Fruit fly (Drosophila melanogaster) whole organism, adult: ENCODE measurements around the gene frtz.

Experiments used
- CG11617 ChIP-seq: fragments of 200-800 bp; sonication (Bioruptor generic); optimal IDR thresholded peaks from 2 replicates; lab custom pipeline; 2017; ENCODE audit warnings: mild to moderate bottlenecking, missing biosample characterization, missing genetic modification reagents, missing genetic modification characterization
- CG14711 ChIP-seq: fragments of 200-800 bp; sonication (Bioruptor generic); optimal IDR thresholded peaks from 2 replicates; lab custom pipeline; 2018; ENCODE audit warnings: missing biosample characterization, mild to moderate bottlenecking, missing genetic modification characterization, moderate library complexity
- CG1620 ChIP-seq: fragments of 200-800 bp; sonication (Bioruptor generic); optimal IDR thresholded peaks from 2 replicates; lab custom pipeline; 2016; ENCODE audit warnings: missing biosample characterization, missing genetic modification characterization
- CG33017 ChIP-seq: fragments of 200-800 bp; sonication (Bioruptor generic); optimal IDR thresholded peaks from 2 replicates; lab custom pipeline; 2018; ENCODE audit warnings: missing biosample characterization, mild to moderate bottlenecking, missing genetic modification characterization, moderate library complexity
- CG7101 ChIP-seq: fragments of 200-800 bp; sonication (Bioruptor generic); optimal IDR thresholded peaks from 2 replicates; lab custom pipeline; 2018; ENCODE audit warnings: missing biosample characterization, mild to moderate bottlenecking, missing genetic modification characterization, moderate library complexity
- Crg-1 ChIP-seq: fragments of 200-800 bp; sonication (Bioruptor generic); optimal IDR thresholded peaks from 2 replicates; lab custom pipeline; 2016; ENCODE audit warnings: missing biosample characterization, missing genetic modification characterization
- Hr96 ChIP-seq: fragments of 200-800 bp; sonication (Bioruptor generic); optimal IDR thresholded peaks from 2 replicates; lab custom pipeline; 2016; ENCODE audit warnings: missing biosample characterization, missing genetic modification characterization
- Mnt ChIP-seq: fragments of 200-800 bp; sonication (Bioruptor generic); optimal IDR thresholded peaks from 2 replicates; lab custom pipeline; 2016; ENCODE audit warnings: missing biosample characterization, mild to moderate bottlenecking, missing genetic modification characterization
- bab1 ChIP-seq: fragments of 200-800 bp; sonication (Bioruptor generic); optimal IDR thresholded peaks from 3 replicates; lab custom pipeline; 2019; ENCODE audit warnings: missing biosample characterization, mild to moderate bottlenecking, missing genetic modification characterization, moderate library complexity
- cic ChIP-seq: fragments of 200-800 bp; sonication (Bioruptor generic); optimal IDR thresholded peaks from 2 replicates; lab custom pipeline; 2017; ENCODE audit warnings: missing biosample characterization, mild to moderate bottlenecking, missing genetic modification characterization, moderate library complexity
- cnc ChIP-seq, 2 experiments: fragments of >200 bp; optimal IDR thresholded peaks; 2 replicates each; lab custom pipeline; 2017
- kay ChIP-seq: fragments of 200-800 bp; sonication (Bioruptor generic); peaks from one replicate; lab custom pipeline; 2016; ENCODE audit warnings: missing biosample characterization, missing genetic modification characterization, borderline replicate concordance
- ovo ChIP-seq: fragments of 200-800 bp; sonication (Bioruptor generic); optimal IDR thresholded peaks from 2 replicates; lab custom pipeline; 2016; ENCODE audit warnings: missing biosample characterization, missing genetic modification characterization
- tj ChIP-seq: fragments of 200-800 bp; sonication (Bioruptor generic); optimal IDR thresholded peaks from 3 replicates; lab custom pipeline; 2017; ENCODE audit warnings: missing biosample characterization, mild to moderate bottlenecking, missing genetic modification characterization, moderate library complexity

DNA sequence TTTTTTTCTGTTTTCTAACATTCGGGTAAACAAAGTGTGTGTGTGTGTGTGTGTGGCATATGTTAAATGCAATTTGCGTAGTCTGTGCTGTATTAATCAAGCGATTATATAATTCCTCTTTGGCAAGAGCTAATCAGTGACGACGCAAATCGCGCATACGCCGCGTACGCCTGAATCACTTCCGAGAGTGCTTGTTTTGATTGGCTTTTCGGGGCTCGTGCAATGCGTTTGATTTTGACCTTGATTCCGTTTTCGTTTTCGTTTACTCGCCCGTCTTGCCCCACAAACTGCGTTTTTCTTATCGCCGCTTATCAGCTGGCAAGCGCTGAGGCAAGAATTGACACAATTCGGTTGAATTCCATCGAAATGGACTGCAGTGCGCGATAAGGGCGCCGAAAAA, 22.8 kb downstream of the frtz start:
- no peak for TF ChIP-seq kay (GFP tag; lab: Kevin White, UChicago)
- TF ChIP-seq Crg-1 (GFP tag; lab: Kevin White, UChicago), result no peak
- no peak for TF ChIP-seq tj (GFP tag; lab: Kevin White, UChicago)
- no peak for TF ChIP-seq CG11617
- TF ChIP-seq Mnt (GFP tag; lab: Kevin White, UChicago), result no peak
- TF ChIP-seq CG1620, result no peak
- no peak for TF ChIP-seq CG33017 (tag; lab: Kevin White, UChicago)
- TF ChIP-seq Hr96, result no peak
- no peak for TF ChIP-seq CG7101
- no peak for TF ChIP-seq cnc (optimal IDR thresholded peaks at IDR 0.05; lab: Kevin White, UChicago)
- TF ChIP-seq ovo (GFP tag; lab: Kevin White, UChicago), result no peak
- no peak for TF ChIP-seq CG14711 (tag; lab: Kevin White, UChicago)
- no peak for TF ChIP-seq bab1 (GFP tag; lab: Kevin White, UChicago)
- TF ChIP-seq cic, result no peak
